Worm (Caenorhabditis elegans): ENCODE measurements around the gene pmp-2.

- TF ChIP-seq vab-15 (tag; optimal IDR thresholded peaks at IDR 0.05) (peak; percentile 80), elt-3 (tag; optimal IDR thresholded peaks at IDR 0.05) (peak in 3 of 6 experiments; percentile 87 to 95 (median 89)), unc-130 (tag; optimal IDR thresholded peaks at IDR 0.05) (peak; percentile 36)
Observed at ce11 chrII:6847917-6848379, 39.7 kb downstream of the pmp-2 start, which contains the start of gene tbc-6.
